Fruit fly (Drosophila melanogaster): Measurements from ENCODE around the gene CG43231.

CG43231 gene

DNA sequence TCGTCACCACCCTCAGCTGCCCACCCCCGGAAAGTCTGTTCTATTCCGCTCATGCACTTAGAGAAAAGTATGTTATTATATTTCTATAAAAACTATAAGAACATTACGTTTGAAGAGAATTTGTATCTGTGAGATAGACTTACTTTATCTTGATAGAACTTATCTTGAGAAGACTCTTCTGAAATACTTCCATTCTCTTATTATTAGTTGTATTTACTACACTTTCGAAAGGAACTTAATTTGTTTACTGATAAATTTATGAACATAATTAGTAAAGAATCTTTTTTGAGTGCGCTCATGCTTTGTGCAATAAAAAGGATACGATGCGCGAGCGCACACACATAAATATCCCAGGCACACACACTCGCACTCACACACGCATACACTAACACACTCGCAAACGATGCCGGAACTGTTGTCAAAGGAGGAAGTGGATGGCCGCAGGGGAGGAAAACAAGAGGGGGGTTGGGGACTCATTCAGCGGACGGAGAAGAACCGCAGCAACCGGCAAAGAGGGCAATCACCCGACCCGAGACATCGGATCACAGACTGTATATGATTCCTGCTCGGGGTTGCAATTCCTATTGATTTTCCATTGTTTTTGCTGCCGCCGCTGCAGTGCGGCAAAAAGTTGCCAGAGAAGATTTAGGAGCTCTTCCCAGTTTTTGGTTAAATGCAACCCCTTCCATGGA is 42.8 kb downstream of the CG43231 start (continued):
- TF ChIP-seq Awh (GFP tag; IDR thresholded peaks at IDR 0.05) = no peak
- no peak for TF ChIP-seq ems (GFP tag; optimal IDR thresholded peaks at IDR 0.05)
- no peak for TF ChIP-seq bab2 (GFP tag; optimal IDR thresholded peaks at IDR 0.05)
- TF ChIP-seq CG43689 (GFP tag; IDR thresholded peaks at IDR 0.05) = no peak
- no peak for TF ChIP-seq eve (GFP tag; optimal IDR thresholded peaks at IDR 0.05)
- no peak for TF ChIP-seq disco-r (GFP tag; optimal IDR thresholded peaks at IDR 0.05)
- TF ChIP-seq CG7786 (GFP tag; optimal IDR thresholded peaks at IDR 0.05) = no peak
- TF ChIP-seq CG4404 (GFP tag; IDR thresholded peaks at IDR 0.05) = no peak
- no peak for TF ChIP-seq CG8359 (GFP tag; optimal IDR thresholded peaks at IDR 0.05; ENCODE audit: borderline replicate concordance)
- no peak for TF ChIP-seq slp2 (GFP tag; optimal IDR thresholded peaks at IDR 0.05)
- TF ChIP-seq CG3838 (GFP tag; optimal IDR thresholded peaks at IDR 0.05) = no peak
- no peak for TF ChIP-seq Trl (optimal IDR thresholded peaks at IDR 0.05)
- TF ChIP-seq Trl (GFP tag; optimal IDR thresholded peaks at IDR 0.05) = no peak
- no peak for TF ChIP-seq CG9609 (GFP tag; optimal IDR thresholded peaks at IDR 0.05)
- no peak for TF ChIP-seq pita (GFP tag; optimal IDR thresholded peaks at IDR 0.05)
- TF ChIP-seq jing (GFP tag; optimal IDR thresholded peaks at IDR 0.05) = no peak
- TF ChIP-seq CG10267 (tag; optimal IDR thresholded peaks at IDR 0.05) = peak; percentile 57
- TF ChIP-seq bsh (GFP tag; optimal IDR thresholded peaks at IDR 0.05) = peak in 1 of 2 experiments; percentile 71
- no peak for TF ChIP-seq Mes4 (GFP tag; optimal IDR thresholded peaks at IDR 0.05)
- peak; percentile 37 for TF ChIP-seq PHDP (tag; optimal IDR thresholded peaks at IDR 0.05)
- no peak for TF ChIP-seq Hmr (GFP tag; optimal IDR thresholded peaks at IDR 0.05)
- no peak for TF ChIP-seq dimm (GFP tag; IDR thresholded peaks at IDR 0.05)
- TF ChIP-seq CG2875 (GFP tag; optimal IDR thresholded peaks at IDR 0.05) = no peak
- TF ChIP-seq stwl (tag; optimal IDR thresholded peaks at IDR 0.05) = no peak
- no peak for TF ChIP-seq CG6813 (GFP tag; optimal IDR thresholded peaks at IDR 0.05)
- no peak for TF ChIP-seq Rfx (GFP tag; IDR thresholded peaks at IDR 0.05)
- TF ChIP-seq NK7.1 (GFP tag; optimal IDR thresholded peaks at IDR 0.05) = no peak
- TF ChIP-seq CG8089 (GFP tag; optimal IDR thresholded peaks at IDR 0.05) = no peak
- TF ChIP-seq caup (GFP tag; optimal IDR thresholded peaks at IDR 0.05; ENCODE audit: severe bottlenecking) = no peak
- peak; percentile 53 for TF ChIP-seq CG15601 (tag; optimal IDR thresholded peaks at IDR 0.05)
- no peak for TF ChIP-seq ab (GFP tag; optimal IDR thresholded peaks at IDR 0.05)
- TF ChIP-seq CG8478 (optimal IDR thresholded peaks at IDR 0.05) = no peak
- no peak for TF ChIP-seq grn (GFP tag; optimal IDR thresholded peaks at IDR 0.05)
- peak; percentile 24 for TF ChIP-seq CG4820 (GFP tag; optimal IDR thresholded peaks at IDR 0.05)
- TF ChIP-seq cad (GFP tag; optimal IDR thresholded peaks at IDR 0.05) = no peak
- no peak for TF ChIP-seq CG16863 (GFP tag; optimal IDR thresholded peaks at IDR 0.05)
- peak; percentile 30 for TF ChIP-seq twi (tag; optimal IDR thresholded peaks at IDR 0.05)
- no peak for TF ChIP-seq nom (GFP tag; optimal IDR thresholded peaks at IDR 0.05)
- TF ChIP-seq crol (GFP tag; IDR thresholded peaks at IDR 0.05) = peak; percentile 50
- no peak for TF ChIP-seq CG4282 (GFP tag; optimal IDR thresholded peaks at IDR 0.05)
- TF ChIP-seq CG34422 (GFP tag; IDR thresholded peaks at IDR 0.05) = no peak
- TF ChIP-seq ken (GFP tag; IDR thresholded peaks at IDR 0.05) = no peak
- TF ChIP-seq corto (GFP tag; optimal IDR thresholded peaks at IDR 0.05) = no peak
- no peak for TF ChIP-seq CG17328 (GFP tag; IDR thresholded peaks at IDR 0.05)
- no peak for TF ChIP-seq fd3F (GFP tag; optimal IDR thresholded peaks at IDR 0.05)
- no peak for TF ChIP-seq gcm2 (GFP tag; optimal IDR thresholded peaks at IDR 0.05)
- TF ChIP-seq C15 (GFP tag; IDR thresholded peaks at IDR 0.05) = no peak
- no peak for TF ChIP-seq Lim3 (GFP tag; IDR thresholded peaks at IDR 0.05)
- TF ChIP-seq pfk (GFP tag; optimal IDR thresholded peaks at IDR 0.05) = no peak
- TF ChIP-seq Dip2 (GFP tag; IDR thresholded peaks at IDR 0.05) = no peak
- TF ChIP-seq Hand (GFP tag; optimal IDR thresholded peaks at IDR 0.05) = no peak
- no peak for TF ChIP-seq tup (GFP tag; optimal IDR thresholded peaks at IDR 0.05)
